Fruit fly (Drosophila melanogaster): ENCODE results near the gene CG32365.

The CG32365 gene

DNA sequence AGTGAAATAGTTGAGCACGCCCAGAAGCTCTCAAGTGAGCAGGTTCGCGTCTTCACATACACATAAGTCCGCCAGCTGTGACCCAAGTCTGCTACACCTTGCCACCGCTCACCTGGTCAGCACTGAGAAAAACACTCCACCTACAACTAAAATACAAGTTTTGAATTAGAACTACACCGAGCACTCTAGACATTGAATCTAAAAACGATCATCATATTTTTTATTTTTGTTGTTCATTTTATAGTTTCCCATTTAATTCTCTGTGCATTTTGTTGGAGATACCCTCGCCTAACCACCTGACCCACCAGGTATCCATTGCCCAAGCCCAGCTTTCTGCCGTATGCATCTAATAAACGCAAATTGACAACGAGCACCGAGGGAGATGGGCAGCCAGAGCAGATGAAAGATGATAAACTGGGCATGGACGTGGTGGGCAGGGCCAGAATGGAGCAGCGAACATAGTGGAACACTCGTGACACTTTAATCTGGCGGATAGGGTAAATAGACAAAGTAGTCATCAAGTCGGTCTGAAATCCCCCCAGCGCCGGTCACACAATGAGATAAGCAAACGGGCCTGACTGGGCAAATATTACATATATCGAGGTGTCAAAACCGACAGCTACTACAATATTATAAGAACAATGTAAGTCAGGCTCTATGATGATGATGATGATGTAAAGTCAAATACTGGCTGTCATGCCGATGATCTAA lies 27.4 kb upstream of the CG32365 start (continued):
- no peak for TF ChIP-seq svp (GFP tag)
- no peak for TF ChIP-seq Lpt (GFP tag; optimal IDR thresholded peaks at IDR 0.05)
- TF ChIP-seq CG6854 (GFP tag; optimal IDR thresholded peaks at IDR 0.05): no peak
- TF ChIP-seq CG6276 (GFP tag; optimal IDR thresholded peaks at IDR 0.05): no peak
- TF ChIP-seq CG11294 (GFP tag; IDR thresholded peaks at IDR 0.05): 0 out of 2 replicates have a peak, but pooled peaks have one; percentile 23
- no peak for TF ChIP-seq vri (GFP tag; optimal IDR thresholded peaks at IDR 0.05)
- no peak for TF ChIP-seq CG8319 (GFP tag; optimal IDR thresholded peaks at IDR 0.05)
- no peak for TF ChIP-seq OdsH (GFP tag; optimal IDR thresholded peaks at IDR 0.05)
- peak; percentile 42; the same call in 1 of the 3 replicates for TF ChIP-seq CG8119 (GFP tag; IDR thresholded peaks at IDR 0.05)
- no peak for TF ChIP-seq fd59A (GFP tag; optimal IDR thresholded peaks at IDR 0.05)
- no peak for TF ChIP-seq dac (GFP tag; optimal IDR thresholded peaks at IDR 0.05)
- TF ChIP-seq CG11902 (GFP tag; optimal IDR thresholded peaks at IDR 0.05): no peak
- TF ChIP-seq dsx (GFP tag; optimal IDR thresholded peaks at IDR 0.05; ENCODE audit: poor library complexity, severe bottlenecking): no peak
- TF ChIP-seq Blimp-1 (GFP tag; optimal IDR thresholded peaks at IDR 0.05): no peak
- TF ChIP-seq CG6792 (GFP tag; optimal IDR thresholded peaks at IDR 0.05): no peak
- TF ChIP-seq esn (GFP tag; optimal IDR thresholded peaks at IDR 0.05): no peak
- no peak for TF ChIP-seq CG34406 (GFP tag; optimal IDR thresholded peaks at IDR 0.05)
- peak; percentile 74 for TF ChIP-seq eg (GFP tag; IDR thresholded peaks at IDR 0.05)

DNA sequence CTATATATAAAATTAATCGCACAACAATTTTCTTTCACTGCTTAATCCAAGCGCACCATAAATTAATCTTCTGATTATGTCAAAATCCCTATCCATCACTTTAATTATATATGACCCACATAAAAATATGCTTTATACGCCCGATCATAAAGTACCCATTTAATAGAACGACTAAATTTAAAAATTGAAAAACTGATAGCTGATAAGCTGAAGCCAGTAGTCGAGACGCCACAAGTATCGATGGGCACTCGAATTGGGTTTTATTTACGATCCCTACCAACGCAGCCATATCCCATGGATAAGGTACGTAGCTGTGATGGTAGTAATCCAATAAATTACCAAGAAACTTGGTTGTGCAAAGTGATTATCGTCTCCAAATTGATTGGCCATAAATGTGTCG lies 26.7 kb upstream of the CG32365 start:
- TF ChIP-seq CG4318 (GFP tag; optimal IDR thresholded peaks at IDR 0.05) (no peak), CG6854 (GFP tag; optimal IDR thresholded peaks at IDR 0.05) (no peak), salr (GFP tag; optimal IDR thresholded peaks at IDR 0.05) (no peak), net (GFP tag; optimal IDR thresholded peaks at IDR 0.05) (no peak), Smox (GFP tag; optimal IDR thresholded peaks at IDR 0.05) (no peak), CG11762 (GFP tag; optimal IDR thresholded peaks at IDR 0.05; ENCODE audit: insufficient read depth) (no peak), Eip75B (GFP tag; optimal IDR thresholded peaks at IDR 0.05) (no peak), pdm3 (GFP tag; optimal IDR thresholded peaks at IDR 0.05) (no peak), CG15336 (GFP tag; IDR thresholded peaks at IDR 0.05) (no peak)

DNA sequence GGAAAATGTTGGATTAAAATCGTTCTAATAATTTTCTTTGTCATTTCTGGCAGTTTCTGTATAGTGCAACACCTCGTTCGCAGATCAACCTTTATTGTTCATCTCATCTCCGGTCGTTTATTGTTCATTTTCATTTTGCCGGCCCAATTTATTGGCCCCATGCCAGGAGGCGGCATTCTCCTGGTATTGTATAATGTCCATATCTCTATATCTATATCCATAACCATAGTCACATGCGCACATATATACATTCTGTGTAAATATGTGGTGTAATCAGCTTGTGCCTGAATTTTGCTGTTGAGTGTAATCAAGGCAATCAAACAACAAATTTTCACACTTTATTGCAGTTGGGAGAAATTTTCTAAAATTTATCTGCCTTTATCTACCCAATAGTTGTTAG lies 26.3 kb upstream of the CG32365 start:
- TF ChIP-seq Blimp-1 (GFP tag; optimal IDR thresholded peaks at IDR 0.05) (no peak), fkh (GFP tag; optimal IDR thresholded peaks at IDR 0.05) (peak; percentile 30)

DNA sequence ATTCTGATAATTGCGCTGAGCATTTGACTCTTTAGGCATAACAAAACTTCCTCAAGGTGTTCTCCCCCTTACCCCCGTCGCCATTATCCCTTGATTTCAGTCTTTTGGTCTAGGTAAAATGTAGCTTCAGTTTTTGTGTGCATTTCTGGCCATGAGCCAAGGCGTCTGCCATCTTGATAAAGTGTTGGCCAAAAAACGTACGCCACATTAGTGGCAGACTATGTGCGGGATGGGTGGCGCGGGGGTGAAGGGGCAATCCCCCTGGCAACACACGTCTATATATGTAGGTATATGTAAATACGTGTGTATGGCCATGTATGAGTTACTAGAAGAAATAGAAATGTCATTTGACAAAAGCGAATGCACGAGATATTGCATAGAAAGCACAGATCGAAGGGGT lies 24.8 kb upstream of the CG32365 start:
- TF ChIP-seq eg (GFP tag; IDR thresholded peaks at IDR 0.05) (0 out of 3 replicates have a peak, but pooled peaks have one; percentile 31), CG8119 (GFP tag; IDR thresholded peaks at IDR 0.05) (no peak), salr (GFP tag; optimal IDR thresholded peaks at IDR 0.05) (peak in 1 of 2 experiments; percentile 3)

DNA sequence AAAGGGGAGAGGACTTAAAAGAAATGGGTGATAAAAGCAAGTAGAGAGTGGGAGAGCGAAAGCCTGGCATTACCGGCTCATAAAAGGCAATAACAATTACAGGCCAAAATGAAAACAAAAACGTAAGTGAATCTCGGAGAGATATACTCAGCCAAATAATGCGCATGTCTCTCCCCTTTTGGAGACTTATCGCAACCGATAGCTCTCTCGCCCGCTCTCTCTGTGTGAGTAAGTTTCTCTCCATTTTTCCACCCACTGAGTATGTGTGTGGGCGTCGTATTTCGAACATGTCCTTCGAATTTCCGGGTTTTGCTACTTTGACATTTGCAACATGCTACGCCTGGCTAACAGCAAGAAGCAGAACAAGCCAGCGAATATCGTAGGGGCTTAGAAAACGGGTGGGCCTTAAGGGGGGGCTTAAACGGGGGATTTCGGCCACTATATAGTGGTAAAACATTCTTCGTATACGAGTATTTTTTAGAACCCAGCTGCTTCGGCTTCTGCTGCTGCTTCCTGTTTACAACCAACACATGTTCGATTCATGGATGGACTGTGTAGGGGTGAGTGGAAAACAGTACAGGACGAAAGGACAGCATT lies 21.1 kb upstream of the CG32365 start:
- TF ChIP-seq Blimp-1 (GFP tag; optimal IDR thresholded peaks at IDR 0.05) (no peak), CG6276 (GFP tag; optimal IDR thresholded peaks at IDR 0.05) (no peak), Lpt (GFP tag; optimal IDR thresholded peaks at IDR 0.05) (no peak), cyc (GFP tag; optimal IDR thresholded peaks at IDR 0.05) (no peak), CG10631 (GFP tag; optimal IDR thresholded peaks at IDR 0.05) (no peak)

DNA sequence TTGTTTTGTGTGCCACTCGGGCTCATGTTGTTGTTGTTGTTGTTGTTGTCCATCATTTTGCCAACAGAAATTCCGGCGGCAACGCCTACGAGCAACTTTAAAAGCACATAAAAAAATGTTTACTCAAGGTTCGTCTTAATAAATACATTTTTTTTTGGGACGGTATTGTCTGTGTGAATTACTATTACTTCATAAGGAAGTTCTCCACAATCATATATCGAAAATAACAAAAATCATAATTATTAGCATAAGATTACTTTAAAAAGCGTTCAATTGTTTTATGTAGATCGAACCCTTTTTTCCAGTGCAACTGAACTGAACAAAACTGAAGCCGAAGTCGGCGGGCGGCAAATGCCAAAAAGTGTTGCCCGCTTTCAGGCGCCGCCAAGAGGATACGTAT lies 20.2 kb upstream of the CG32365 start:
- TF ChIP-seq CG8119 (GFP tag; IDR thresholded peaks at IDR 0.05): no peak
- peak; percentile 56 for TF ChIP-seq Eip78C (GFP tag)
- no peak for TF ChIP-seq CG8319 (GFP tag; optimal IDR thresholded peaks at IDR 0.05)
- peak; percentile 2 for TF ChIP-seq CG32006 (GFP tag; optimal IDR thresholded peaks at IDR 0.05)
